Worm (Caenorhabditis elegans) whole organism, early embryonic: ENCODE data around the gene pde-2.

Experiments used
- ama-1 ChIP-seq: fragments of 150-350 bp; optimal IDR thresholded peaks from 2 replicates; lab custom pipeline; 2014
- flt-1 ChIP-seq: fragments of 200-800 bp; sonication (Bioruptor generic); IDR thresholded peaks from 2 replicates; pipeline ENCODE4 v1.3.6; 2022; ENCODE audit warnings: missing genetic modification characterization, missing compliant biosample characterization

DNA sequence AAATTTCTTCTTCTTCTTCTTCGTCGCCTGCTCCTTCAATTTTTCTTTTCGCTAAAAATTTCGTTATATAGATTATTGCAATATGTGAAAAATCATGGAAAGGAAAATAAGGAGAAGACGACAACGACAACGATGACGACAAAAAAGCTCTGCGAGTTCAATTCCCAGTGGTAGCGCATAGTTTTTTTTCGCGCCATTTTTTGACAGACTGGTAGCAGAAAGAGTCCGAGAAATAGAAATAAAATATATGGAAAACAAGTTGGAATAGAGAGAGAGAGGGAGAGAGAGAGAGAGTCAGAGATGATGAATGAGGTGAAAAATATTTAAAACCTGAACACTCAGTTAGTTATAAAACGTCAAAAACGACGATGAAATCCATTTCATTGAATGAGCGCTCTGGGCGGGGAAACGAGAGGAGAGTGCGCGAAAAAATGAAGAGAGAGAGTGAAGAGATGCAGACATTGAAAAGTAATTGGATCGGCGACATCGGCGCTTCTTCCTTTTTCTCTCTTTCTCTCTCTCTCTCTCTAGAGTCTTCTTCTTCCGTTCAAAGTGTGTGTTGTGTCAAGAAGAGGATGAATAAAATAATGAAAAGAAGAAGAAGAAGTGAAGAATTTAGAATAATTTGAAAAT lies at the start of gene pde-2:
- TF ChIP-seq flt-1 (GFP tag; lab: Robert Waterston, UW): no peak
- TF ChIP-seq ama-1: no peak
